Worm (Caenorhabditis elegans) whole organism, midembryonic: ENCODE data around the gene T12B5.15.

Experiments
- flt-1 ChIP-seq: fragments of 200-800 bp; sonication (Bioruptor generic); IDR thresholded peaks from 2 replicates; pipeline ENCODE4 v1.3.6; 2022; ENCODE audit warnings: missing genetic modification characterization, missing compliant biosample characterization
- klf-2 ChIP-seq: fragments of 200-800 bp; sonication (Bioruptor generic); conservative IDR thresholded peaks from 2 replicates; pipeline ENCODE4 v1.3.6; 2022; ENCODE audit warnings: missing genetic modification reagents, missing genetic modification characterization, missing compliant biosample characterization
- med-1 ChIP-seq: sonication (generic microtip); optimal IDR thresholded peaks from 2 replicates; lab custom pipeline; 2017; ENCODE audit warnings: missing genetic modification characterization, mild to moderate bottlenecking, missing compliant biosample characterization, antibody characterized with exemption, missing genetic modification reagents; ENCODE audit not compliant: insufficient read depth
- ref-1 ChIP-seq: fragments of 200-800 bp; sonication (Bioruptor generic); conservative IDR thresholded peaks from 2 replicates; pipeline ENCODE4 v1.3.6; 2022; ENCODE audit warnings: missing genetic modification reagents, missing genetic modification characterization, missing compliant biosample characterization
- tab-1 ChIP-seq: fragments of 200-800 bp; sonication (Bioruptor generic); IDR thresholded peaks from 2 replicates; pipeline ENCODE4 v1.3.6; 2022; ENCODE audit warnings: missing genetic modification characterization, missing compliant biosample characterization
- ztf-23 ChIP-seq: fragments of 200-800 bp; sonication (Bioruptor generic); IDR thresholded peaks from 2 replicates; pipeline ENCODE4 v1.3.6; 2022; ENCODE audit warnings: missing genetic modification reagents, missing genetic modification characterization, missing compliant biosample characterization

DNA sequence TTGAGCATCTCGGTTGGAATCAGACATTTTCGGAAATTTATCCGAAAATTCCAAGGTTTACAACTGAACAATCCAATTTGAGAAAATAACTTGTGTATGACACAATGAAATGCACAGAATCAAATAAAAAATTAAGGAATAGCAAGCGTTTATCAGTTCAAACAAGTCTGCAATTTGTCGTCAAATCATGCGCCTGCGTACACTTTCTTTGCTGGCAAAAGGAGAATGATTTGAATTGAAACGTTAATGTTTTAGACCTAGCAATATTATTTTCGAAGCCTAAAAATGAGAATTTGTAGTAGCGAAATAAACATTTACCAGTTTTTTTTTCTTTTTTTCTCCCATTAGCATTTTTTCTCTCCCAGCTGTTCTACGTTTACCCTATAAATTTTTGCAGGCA is 4.0 kb downstream of the T12B5.15 start, which contains the start of the genes fbxa-67 and fbxa-11:
- TF ChIP-seq flt-1 (no peak), ref-1 (no peak), med-1 (GFP tag; lab: Kevin White, UChicago) (no peak), ztf-23 (GFP tag; lab: Robert Waterston, UW) (no peak), tab-1 (GFP tag; lab: Robert Waterston, UW) (no peak), klf-2 (GFP tag; lab: Robert Waterston, UW) (no peak)
